Fruit fly (Drosophila melanogaster): ENCODE data around the gene for.

for gene

dm6 chr2L:3598485-3598884 is 58.3 kb downstream of the for start (continued):
- TF ChIP-seq E2f1 (GFP tag; IDR thresholded peaks at IDR 0.05) (peak; percentile 33; the same call in 1 of the 2 replicates), CG3163 (GFP tag; optimal IDR thresholded peaks at IDR 0.05) (no peak), unpg (GFP tag; optimal IDR thresholded peaks at IDR 0.05) (peak; percentile 40), fd96Cb (tag; optimal IDR thresholded peaks at IDR 0.05) (peak; percentile 56), Dip2 (GFP tag; IDR thresholded peaks at IDR 0.05) (no peak), CG10565 (GFP tag; optimal IDR thresholded peaks at IDR 0.05) (no peak), CG8281 (tag; optimal IDR thresholded peaks at IDR 0.05) (no peak), CG30431 (GFP tag; optimal IDR thresholded peaks at IDR 0.05) (peak; percentile 23), NfI (GFP tag; optimal IDR thresholded peaks at IDR 0.05) (peak; percentile 23), CG7372 (GFP tag; IDR thresholded peaks at IDR 0.05) (no peak), PHDP (tag; optimal IDR thresholded peaks at IDR 0.05) (peak; percentile 18), en (GFP tag; optimal IDR thresholded peaks at IDR 0.05) (no peak), Deaf1 (tag; optimal IDR thresholded peaks at IDR 0.05) (no peak), sima (GFP tag; optimal IDR thresholded peaks at IDR 0.05) (no peak), pita (GFP tag; optimal IDR thresholded peaks at IDR 0.05) (no peak), CG3838 (GFP tag; optimal IDR thresholded peaks at IDR 0.05) (no peak), CG32532 (GFP tag; IDR thresholded peaks at IDR 0.05) (0 out of 2 replicates have a peak, but pooled peaks have one; percentile 31), Hand (GFP tag; optimal IDR thresholded peaks at IDR 0.05) (no peak), Scr (GFP tag; IDR thresholded peaks at IDR 0.05; ENCODE audit: partially characterized antibody) (no peak), Fer3 (tag; optimal IDR thresholded peaks at IDR 0.05) (no peak), CG34376 (GFP tag; optimal IDR thresholded peaks at IDR 0.05) (no peak), Ada2b (GFP tag; IDR thresholded peaks at IDR 0.05) (peak; percentile 41; the same call in 1 of the 2 replicates), NC2α (GFP tag; optimal IDR thresholded peaks at IDR 0.05) (no peak), cg (GFP tag; optimal IDR thresholded peaks at IDR 0.05) (no peak), CG12219 (GFP tag; optimal IDR thresholded peaks at IDR 0.05) (peak; percentile 25), CG15601 (tag; optimal IDR thresholded peaks at IDR 0.05) (no peak), lola (GFP tag; optimal IDR thresholded peaks at IDR 0.05) (peak in 1 of 3 experiments; percentile 49), gsb-n (tag; optimal IDR thresholded peaks at IDR 0.05) (peak; percentile 25), tgo (GFP tag; IDR thresholded peaks at IDR 0.05) (peak; percentile 56), Adf1 (GFP tag; IDR thresholded peaks at IDR 0.05) (no peak), Dip3 (GFP tag; optimal IDR thresholded peaks at IDR 0.05) (no peak), CG10654 (GFP tag; optimal IDR thresholded peaks at IDR 0.05) (peak; percentile 5), oc (tag; optimal IDR thresholded peaks at IDR 0.05) (peak; percentile 6), nmo (GFP tag; optimal IDR thresholded peaks at IDR 0.05) (peak; percentile 52), bab2 (GFP tag; optimal IDR thresholded peaks at IDR 0.05) (no peak), CG1792 (GFP tag; optimal IDR thresholded peaks at IDR 0.05) (no peak), gce (GFP tag; IDR thresholded peaks at IDR 0.05) (peak; percentile 32; the same call in 1 of the 3 replicates), dati (GFP tag; IDR thresholded peaks at IDR 0.05) (0 out of 2 replicates have a peak, but pooled peaks have one; percentile 26), ci (GFP tag; IDR thresholded peaks at IDR 0.05) (peak; percentile 77), CrebB (tag; optimal IDR thresholded peaks at IDR 0.05) (no peak), ro (GFP tag; IDR thresholded peaks at IDR 0.05) (peak; percentile 38; the same call in 1 of the 2 replicates), CG4730 (GFP tag; IDR thresholded peaks at IDR 0.05) (0 out of 2 replicates have a peak, but pooled peaks have one; percentile 38), pan (optimal IDR thresholded peaks at IDR 0.05) (no peak), pan (GFP tag; optimal IDR thresholded peaks at IDR 0.05 in 1 of 2, IDR thresholded peaks at IDR 0.05 in 1 of 2) (peak in 1 of 2 experiments; percentile 54), pros (GFP tag; optimal IDR thresholded peaks at IDR 0.05) (no peak), Ptx1 (GFP tag; IDR thresholded peaks at IDR 0.05) (peak; percentile 55; the same call in 1 of the 2 replicates)
